Worm (Caenorhabditis elegans) whole organism, early embryonic: ENCODE measurements around the gene fbxb-13.
"Not testable (repeated sequence)": the region's sequence is repeated elsewhere in the genome, so short reads cannot be mapped to it uniquely, and the experiment has no call there.

Experiments
- B0310.2 ChIP-seq: sonication (generic microtip); optimal IDR thresholded peaks from 2 replicates; lab custom pipeline; 2016; ENCODE audit warnings: mild to moderate bottlenecking, missing genetic modification characterization, missing compliant biosample characterization
- F13C5.2 ChIP-seq: sonication (generic microtip); optimal IDR thresholded peaks from 2 replicates; lab custom pipeline; 2017; ENCODE audit warnings: mild to moderate bottlenecking, missing genetic modification characterization, inconsistent platforms, missing compliant biosample characterization
- aly-1 ChIP-seq: sonication (generic microtip); optimal IDR thresholded peaks from 2 replicates; lab custom pipeline; 2016; ENCODE audit warnings: missing genetic modification characterization, missing compliant biosample characterization
- ama-1 ChIP-seq: fragments of 150-350 bp; optimal IDR thresholded peaks from 2 replicates; lab custom pipeline; 2014
- ceh-13 ChIP-seq: fragments of 200-800 bp; sonication (Bioruptor generic); optimal IDR thresholded peaks from 2 replicates; lab custom pipeline; 2018; ENCODE audit warnings: mild to moderate bottlenecking, missing genetic modification characterization, missing compliant biosample characterization
- ceh-36 ChIP-seq: sonication (generic microtip); optimal IDR thresholded peaks from 2 replicates; lab custom pipeline; 2016; ENCODE audit warnings: missing genetic modification characterization, inconsistent platforms, missing compliant biosample characterization
- ets-7 ChIP-seq: sonication (generic microtip); optimal IDR thresholded peaks from 2 replicates; lab custom pipeline; 2016; ENCODE audit warnings: missing genotype, missing genetic modification characterization, missing compliant biosample characterization
- flt-1 ChIP-seq: fragments of 200-800 bp; sonication (Bioruptor generic); IDR thresholded peaks from 2 replicates; pipeline ENCODE4 v1.3.6; 2022; ENCODE audit warnings: missing genetic modification characterization, missing compliant biosample characterization
- hmbx-1 ChIP-seq: sonication (generic microtip); optimal IDR thresholded peaks from 2 replicates; lab custom pipeline; 2016; ENCODE audit warnings: mild to moderate bottlenecking, missing genetic modification characterization, missing compliant biosample characterization
- hmg-4 ChIP-seq: fragments of 200-800 bp; sonication (Bioruptor generic); optimal IDR thresholded peaks from 2 replicates; lab custom pipeline; 2018; ENCODE audit warnings: mild to moderate bottlenecking, missing genetic modification characterization, missing compliant biosample characterization
- hnd-1 ChIP-seq: sonication (generic microtip); optimal IDR thresholded peaks from 2 replicates; lab custom pipeline; 2016; ENCODE audit warnings: missing genetic modification characterization, missing compliant biosample characterization
- pes-1 ChIP-seq: fragments of 200-800 bp; sonication (Bioruptor generic); IDR thresholded peaks from 2 replicates; pipeline ENCODE4 v1.3.6; 2022; ENCODE audit warnings: missing genetic modification reagents, missing genetic modification characterization, missing compliant biosample characterization
- scrt-1 ChIP-seq: fragments of 200-800 bp; sonication (Bioruptor generic); IDR thresholded peaks from 2 replicates; pipeline ENCODE4 v1.3.6; 2022; ENCODE audit warnings: missing genetic modification characterization, missing compliant biosample characterization
- sea-1 ChIP-seq: fragments of 200-800 bp; sonication (Bioruptor generic); conservative IDR thresholded peaks from 2 replicates; pipeline ENCODE4 v1.3.6; 2022; ENCODE audit warnings: missing genetic modification characterization, missing compliant biosample characterization
- tbx-11 ChIP-seq: fragments of 200-800 bp; sonication (Bioruptor generic); IDR thresholded peaks from 2 replicates; pipeline ENCODE4 v1.3.6; 2022; ENCODE audit warnings: missing genetic modification characterization, missing compliant biosample characterization
- tbx-37 ChIP-seq: fragments of 200-800 bp; sonication (Bioruptor generic); conservative IDR thresholded peaks from 2 replicates; pipeline ENCODE4 v1.3.6; 2022; ENCODE audit warnings: missing genetic modification reagents, missing genetic modification characterization, missing compliant biosample characterization
- tra-4 ChIP-seq: sonication (generic microtip); optimal IDR thresholded peaks from 2 replicates; lab custom pipeline; 2017; ENCODE audit warnings: missing genetic modification characterization, missing compliant biosample characterization

The fbxb-13 gene

ce11 chrII:1820774-1821173, 32.7 kb downstream of the fbxb-13 start, which contains the start of gene fbxa-3:
fbxa-3 (minus strand) TSS chrII:1820874.
- no peak for TF ChIP-seq flt-1 (GFP tag; lab: Robert Waterston, UW)
- TF ChIP-seq aly-1 (tag; lab: Kevin White, UChicago) = no peak
- TF ChIP-seq ets-7 = no peak
- no peak for TF ChIP-seq tbx-37 (GFP tag; lab: Robert Waterston, UW)
- no peak for TF ChIP-seq tbx-11 (GFP tag; lab: Robert Waterston, UW)
- TF ChIP-seq scrt-1 (GFP tag; lab: Robert Waterston, UW) = no peak

ce11 chrII:1824329-1824728, 36.3 kb downstream of the fbxb-13 start, which contains the start of gene math-41:
math-41 (plus strand) TSS chrII:1824629.
- TF ChIP-seq tra-4; F13C5.2 (tag; lab: Kevin White, UChicago); pes-1 (GFP tag; lab: Robert Waterston, UW): not testable (repeated sequence)

DNA sequence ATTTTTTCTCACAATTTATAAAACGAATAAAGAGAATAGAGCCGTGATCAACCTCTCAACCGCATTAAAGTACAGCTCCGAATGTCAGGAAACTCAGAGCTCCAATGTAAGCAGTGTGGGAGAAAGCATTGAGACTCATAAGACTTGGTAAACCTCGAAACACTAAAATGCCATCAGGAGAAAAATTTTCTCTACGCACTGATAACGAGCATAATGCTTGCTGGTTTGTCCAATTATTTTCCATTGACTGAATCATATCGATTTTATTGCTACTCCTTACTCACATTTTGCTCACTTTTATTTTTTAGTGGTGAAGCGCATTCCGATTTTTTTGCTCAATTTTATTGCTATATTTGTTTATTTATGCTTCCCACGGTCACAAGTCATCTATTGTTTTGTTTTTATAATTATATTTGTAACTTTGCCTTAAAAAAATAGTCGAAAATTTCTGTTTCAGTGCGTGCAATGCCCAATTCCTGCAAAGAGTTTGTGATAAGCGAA, 42.2 kb downstream of the fbxb-13 start, which contains the start of gene math-40:
Gene math-40 (plus strand): TSS at position 451 of the 501 bp plus-strand sequence.
- TF ChIP-seq flt-1 (GFP tag; lab: Robert Waterston, UW) (no peak), tbx-11 (GFP tag; lab: Robert Waterston, UW) (no peak), hnd-1 (tag; lab: Kevin White, UChicago) (no peak)

DNA sequence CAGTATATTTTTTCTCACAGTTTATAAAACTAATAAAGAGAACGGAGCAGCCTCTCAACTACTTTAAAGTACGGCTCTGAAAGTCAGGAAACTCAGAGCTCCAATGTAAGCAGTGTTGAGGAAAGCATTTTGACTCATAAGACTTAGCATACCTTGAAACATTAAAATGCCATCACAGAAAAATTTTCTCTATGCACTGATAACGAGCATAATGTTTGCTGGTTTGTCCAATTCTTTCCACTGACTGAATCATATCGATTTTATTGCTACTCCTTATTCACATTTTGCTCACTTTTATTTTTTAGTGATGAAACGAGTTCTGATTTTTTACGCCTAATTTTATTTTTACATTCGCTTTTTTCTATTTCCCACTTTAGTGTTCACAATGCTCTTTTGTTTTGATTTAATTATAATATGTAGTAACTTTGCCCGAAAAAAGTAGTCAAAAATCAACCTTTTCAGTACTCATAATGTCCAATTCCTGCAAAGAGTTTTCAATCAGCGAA, 43.9 kb downstream of the fbxb-13 start, which contains the start of gene math-39:
Gene math-39 (plus strand): TSS at position 456 of the 506 bp plus-strand sequence.
- TF ChIP-seq hmg-4 = no peak
- no peak for TF ChIP-seq hmbx-1
- no peak for TF ChIP-seq aly-1 (tag; lab: Kevin White, UChicago)
- TF ChIP-seq scrt-1 (GFP tag; lab: Robert Waterston, UW) = no peak
- no peak for TF ChIP-seq B0310.2 (tag; lab: Kevin White, UChicago)
- TF ChIP-seq hnd-1 (tag; lab: Kevin White, UChicago) = no peak
- no peak for TF ChIP-seq F13C5.2 (tag; lab: Kevin White, UChicago)
- no peak for TF ChIP-seq ets-7
- TF ChIP-seq tra-4 = no peak
- no peak for TF ChIP-seq sea-1 (GFP tag; lab: Robert Waterston, UW)
- no peak for TF ChIP-seq flt-1 (GFP tag; lab: Robert Waterston, UW)
- TF ChIP-seq ceh-36 (tag; lab: Kevin White, UChicago) = no peak
- no peak for TF ChIP-seq ama-1
- no peak for TF ChIP-seq tbx-37 (GFP tag; lab: Robert Waterston, UW)
- no peak for TF ChIP-seq ceh-13
- TF ChIP-seq pes-1 (GFP tag; lab: Robert Waterston, UW) = no peak

- TF ChIP-seq hnd-1 (tag; lab: Kevin White, UChicago) = no peak
- no peak for TF ChIP-seq F13C5.2 (tag; lab: Kevin White, UChicago)
- TF ChIP-seq ceh-13 = no peak
- TF ChIP-seq pes-1 (GFP tag; lab: Robert Waterston, UW) = no peak
- TF ChIP-seq hmbx-1 = no peak
- no peak for TF ChIP-seq sea-1 (GFP tag; lab: Robert Waterston, UW)
- TF ChIP-seq scrt-1 (GFP tag; lab: Robert Waterston, UW) = no peak
- no peak for TF ChIP-seq ceh-36 (tag; lab: Kevin White, UChicago)
- TF ChIP-seq ets-7 = no peak
- TF ChIP-seq aly-1 (tag; lab: Kevin White, UChicago) = no peak
- no peak for TF ChIP-seq hmg-4
- TF ChIP-seq B0310.2 (tag; lab: Kevin White, UChicago) = no peak
- no peak for TF ChIP-seq ama-1
- TF ChIP-seq tbx-37 (GFP tag; lab: Robert Waterston, UW) = no peak
- TF ChIP-seq flt-1 (GFP tag; lab: Robert Waterston, UW) = no peak
These were observed 48.1 kb downstream of the fbxb-13 start, which contains the start of gene T08E11.1 for ce11 chrII:1836204-1836603. T08E11.1 (plus strand) TSS chrII:1836504.
